Worm (Caenorhabditis elegans) whole organism, early embryonic: ENCODE data around the gene W09C2.9.

Experiments used
- B0310.2 ChIP-seq: sonication (generic microtip); optimal IDR thresholded peaks from 2 replicates; lab custom pipeline; 2016; ENCODE audit warnings: mild to moderate bottlenecking, missing genetic modification characterization, missing compliant biosample characterization
- F13C5.2 ChIP-seq: sonication (generic microtip); optimal IDR thresholded peaks from 2 replicates; lab custom pipeline; 2017; ENCODE audit warnings: mild to moderate bottlenecking, missing genetic modification characterization, inconsistent platforms, missing compliant biosample characterization
- aly-1 ChIP-seq: sonication (generic microtip); optimal IDR thresholded peaks from 2 replicates; lab custom pipeline; 2016; ENCODE audit warnings: missing genetic modification characterization, missing compliant biosample characterization
- ama-1 ChIP-seq: fragments of 150-350 bp; optimal IDR thresholded peaks from 2 replicates; lab custom pipeline; 2014
- ceh-13 ChIP-seq: fragments of 200-800 bp; sonication (Bioruptor generic); optimal IDR thresholded peaks from 2 replicates; lab custom pipeline; 2018; ENCODE audit warnings: mild to moderate bottlenecking, missing genetic modification characterization, missing compliant biosample characterization
- ceh-36 ChIP-seq: sonication (generic microtip); optimal IDR thresholded peaks from 2 replicates; lab custom pipeline; 2016; ENCODE audit warnings: missing genetic modification characterization, inconsistent platforms, missing compliant biosample characterization
- ets-7 ChIP-seq: sonication (generic microtip); optimal IDR thresholded peaks from 2 replicates; lab custom pipeline; 2016; ENCODE audit warnings: missing genotype, missing genetic modification characterization, missing compliant biosample characterization
- flt-1 ChIP-seq: fragments of 200-800 bp; sonication (Bioruptor generic); IDR thresholded peaks from 2 replicates; pipeline ENCODE4 v1.3.6; 2022; ENCODE audit warnings: missing genetic modification characterization, missing compliant biosample characterization
- hmbx-1 ChIP-seq: sonication (generic microtip); optimal IDR thresholded peaks from 2 replicates; lab custom pipeline; 2016; ENCODE audit warnings: mild to moderate bottlenecking, missing genetic modification characterization, missing compliant biosample characterization
- pes-1 ChIP-seq: fragments of 200-800 bp; sonication (Bioruptor generic); IDR thresholded peaks from 2 replicates; pipeline ENCODE4 v1.3.6; 2022; ENCODE audit warnings: missing genetic modification reagents, missing genetic modification characterization, missing compliant biosample characterization
- sea-1 ChIP-seq: fragments of 200-800 bp; sonication (Bioruptor generic); conservative IDR thresholded peaks from 2 replicates; pipeline ENCODE4 v1.3.6; 2022; ENCODE audit warnings: missing genetic modification characterization, missing compliant biosample characterization
- tbx-37 ChIP-seq: fragments of 200-800 bp; sonication (Bioruptor generic); conservative IDR thresholded peaks from 2 replicates; pipeline ENCODE4 v1.3.6; 2022; ENCODE audit warnings: missing genetic modification reagents, missing genetic modification characterization, missing compliant biosample characterization

- TF ChIP-seq ets-7 (tag; lab: Kevin White, UChicago) (no peak), F13C5.2 (no peak), ceh-36 (tag; lab: Kevin White, UChicago) (no peak), sea-1 (no peak), B0310.2 (tag; lab: Kevin White, UChicago) (no peak), ama-1 (lab: Kevin White, UChicago) (no peak), pes-1 (GFP tag; lab: Robert Waterston, UW) (no peak), ceh-13 (GFP tag; lab: Kevin White, UChicago) (no peak), tbx-37 (no peak), hmbx-1 (tag; lab: Kevin White, UChicago) (no peak), flt-1 (GFP tag; lab: Robert Waterston, UW) (no peak), aly-1 (tag; lab: Kevin White, UChicago) (no peak)
Observed at ce11 chrIV:9622272-9622671, 897 bp downstream of the W09C2.9 start, which contains the start of gene W09C2.7.
